Fruit fly (Drosophila melanogaster) whole organism, embryonic: ENCODE results near the gene CG13056.

Experiments
- Adf1 ChIP-seq: fragments of 200-800 bp; sonication (Bioruptor generic); IDR thresholded peaks from 2 replicates; pipeline ENCODE4 v1.3.6; 2022; ENCODE audit warnings: missing biosample characterization, missing genetic modification characterization
- B-H2 ChIP-seq: fragments of 200-800 bp; sonication (Bioruptor generic); optimal IDR thresholded peaks from 2 replicates; lab custom pipeline; 2018; ENCODE audit warnings: missing biosample characterization, mild to moderate bottlenecking, missing genetic modification characterization
- CG10274 ChIP-seq: fragments of 200-800 bp; sonication (Bioruptor generic); optimal IDR thresholded peaks from 3 replicates; lab custom pipeline; 2017; ENCODE audit warnings: missing biosample characterization, mild to moderate bottlenecking, missing genetic modification characterization
- CG11093 ChIP-seq: fragments of 200-800 bp; sonication (Bioruptor generic); IDR thresholded peaks from 3 replicates; pipeline ENCODE4 v1.3.6; 2022; ENCODE audit warnings: missing biosample characterization, missing genetic modification characterization
- CG11696 ChIP-seq: fragments of 200-800 bp; sonication (Bioruptor generic); IDR thresholded peaks from 2 replicates; pipeline ENCODE4 v1.3.6; 2022; ENCODE audit warnings: missing biosample characterization, missing genetic modification characterization
- CG11723 ChIP-seq: fragments of 200-800 bp; sonication (Bioruptor generic); optimal IDR thresholded peaks from 2 replicates; lab custom pipeline; 2017; ENCODE audit warnings: missing biosample characterization, mild to moderate bottlenecking, missing genetic modification characterization
- CG13287 ChIP-seq: fragments of 200-800 bp; sonication (Bioruptor generic); IDR thresholded peaks from 2 replicates; pipeline ENCODE4 v1.3.6; 2022; ENCODE audit warnings: missing biosample characterization, missing genetic modification characterization; ENCODE audit not compliant: partially characterized antibody
- CG14050 ChIP-seq: fragments of 200-800 bp; sonication (Bioruptor generic); IDR thresholded peaks from 3 replicates; pipeline ENCODE4 v1.3.6; 2022; ENCODE audit warnings: missing biosample characterization, missing genetic modification characterization
- CG15269 ChIP-seq: fragments of 200-800 bp; sonication (Bioruptor generic); optimal IDR thresholded peaks from 2 replicates; lab custom pipeline; 2018; ENCODE audit warnings: missing biosample characterization, mild to moderate bottlenecking, missing genetic modification characterization, moderate library complexity
- CG1529 ChIP-seq: fragments of 200-800 bp; sonication (Bioruptor generic); optimal IDR thresholded peaks from 3 replicates; lab custom pipeline; 2018; ENCODE audit warnings: missing biosample characterization, missing genetic modification characterization
- CG17359 ChIP-seq: fragments of 200-800 bp; sonication (Bioruptor generic); optimal IDR thresholded peaks from 3 replicates; lab custom pipeline; 2018; ENCODE audit warnings: missing biosample characterization, mild to moderate bottlenecking, missing genetic modification characterization, moderate library complexity
- CG3065 ChIP-seq: fragments of 200-800 bp; sonication (Bioruptor generic); optimal IDR thresholded peaks from 2 replicates; lab custom pipeline; 2016; ENCODE audit warnings: missing biosample characterization, missing genetic modification characterization
- CG32772 ChIP-seq: fragments of 200-800 bp; sonication (Bioruptor generic); IDR thresholded peaks from 2 replicates; pipeline ENCODE4 v1.3.6; 2022; ENCODE audit warnings: missing biosample characterization, missing genetic modification characterization
- CG6254 ChIP-seq: fragments of 200-800 bp; sonication (Bioruptor generic); optimal IDR thresholded peaks from 3 replicates; lab custom pipeline; 2017; ENCODE audit warnings: mild to moderate bottlenecking, missing biosample characterization, missing genetic modification reagents, missing genetic modification characterization
- CG7372 ChIP-seq: fragments of 200-800 bp; sonication (Bioruptor generic); IDR thresholded peaks from 2 replicates; pipeline ENCODE4 v1.3.6; 2022; ENCODE audit warnings: missing biosample characterization, missing genetic modification characterization
- CG7556 ChIP-seq: fragments of 200-800 bp; sonication (Bioruptor generic); optimal IDR thresholded peaks from 2 replicates; lab custom pipeline; 2017; ENCODE audit warnings: missing biosample characterization, mild to moderate bottlenecking, missing genetic modification characterization
- CG7963 ChIP-seq: fragments of 200-800 bp; sonication (Bioruptor generic); IDR thresholded peaks from 3 replicates; pipeline ENCODE4 v1.3.6; 2022; ENCODE audit warnings: missing biosample characterization, missing genetic modification characterization; ENCODE audit not compliant: partially characterized antibody
- CG9817 ChIP-seq: fragments of 200-800 bp; sonication (Bioruptor generic); optimal IDR thresholded peaks from 2 replicates; lab custom pipeline; 2018; ENCODE audit warnings: missing biosample characterization, mild to moderate bottlenecking, missing genetic modification characterization, moderate library complexity
- CG9876 ChIP-seq: fragments of 200-800 bp; sonication (Bioruptor generic); optimal IDR thresholded peaks from 2 replicates; lab custom pipeline; 2016; ENCODE audit warnings: missing biosample characterization, missing genetic modification characterization
- D19A ChIP-seq: fragments of 200-800 bp; optimal IDR thresholded peaks from 3 replicates; lab custom pipeline; 2019; ENCODE audit warnings: missing biosample characterization, mild to moderate bottlenecking, missing genetic modification characterization, moderate library complexity
- H15 ChIP-seq: fragments of 200-800 bp; sonication (Bioruptor generic); IDR thresholded peaks from 3 replicates; pipeline ENCODE4 v1.3.6; 2022; ENCODE audit warnings: missing biosample characterization, missing genetic modification characterization
- Hmr ChIP-seq: fragments of 200-800 bp; sonication (Bioruptor generic); optimal IDR thresholded peaks from 3 replicates; lab custom pipeline; 2017; ENCODE audit warnings: mild to moderate bottlenecking, missing biosample characterization, missing genetic modification reagents, missing genetic modification characterization
- Nf-YC ChIP-seq: fragments of 200-800 bp; optimal IDR thresholded peaks from 3 replicates; lab custom pipeline; 2019; ENCODE audit warnings: missing biosample characterization, mild to moderate bottlenecking, missing genetic modification characterization, moderate library complexity
- Ravus ChIP-seq: fragments of 200-800 bp; sonication (Bioruptor generic); IDR thresholded peaks from 2 replicates; pipeline ENCODE4 v1.3.6; 2022; ENCODE audit warnings: missing biosample characterization, missing genetic modification characterization
- Six4 ChIP-seq: fragments of 200-800 bp; sonication (Bioruptor generic); optimal IDR thresholded peaks from 2 replicates; lab custom pipeline; 2016; ENCODE audit warnings: missing biosample characterization, missing genetic modification characterization
- Spps ChIP-seq: fragments of 200-800 bp; sonication (Bioruptor generic); optimal IDR thresholded peaks from 2 replicates; lab custom pipeline; 2018; ENCODE audit warnings: missing biosample characterization, mild to moderate bottlenecking, missing genetic modification characterization
- abd-A ChIP-seq: fragments of 200-800 bp; sonication (Bioruptor generic); optimal IDR thresholded peaks from 3 replicates; lab custom pipeline; 2019; ENCODE audit warnings: missing biosample characterization, mild to moderate bottlenecking, missing genetic modification characterization, moderate library complexity
- en ChIP-seq: fragments of 200-800 bp; sonication (Bioruptor generic); optimal IDR thresholded peaks from 2 replicates; lab custom pipeline; 2016; ENCODE audit warnings: missing biosample characterization, missing genetic modification characterization
- ewg ChIP-seq: fragments of 200-800 bp; sonication (Bioruptor generic); optimal IDR thresholded peaks from 3 replicates; lab custom pipeline; 2017; ENCODE audit warnings: mild to moderate bottlenecking, missing biosample characterization, missing genetic modification reagents, missing genetic modification characterization
- gt ChIP-seq: fragments of 200-800 bp; sonication (Bioruptor generic); IDR thresholded peaks from 2 replicates; pipeline ENCODE4 v1.3.6; 2022; ENCODE audit warnings: missing biosample characterization, missing genetic modification characterization
- kay ChIP-seq: fragments of 200-800 bp; sonication (Bioruptor generic); optimal IDR thresholded peaks from 2 replicates; lab custom pipeline; 2016; ENCODE audit warnings: missing biosample characterization, missing genetic modification characterization
- odd ChIP-seq: fragments of 200-800 bp; sonication (Bioruptor generic); optimal IDR thresholded peaks from 2 replicates; lab custom pipeline; 2017; ENCODE audit warnings: missing biosample characterization, mild to moderate bottlenecking, missing genetic modification characterization
- pan ChIP-seq, 4 experiments: fragments of >200 bp in 3 of 4; fragments of 200-800 bp in 1 of 4; sonication (Bioruptor generic) in 1 of 4; optimal IDR thresholded peaks in 3 of 4; IDR thresholded peaks in 1 of 4; 2 replicates each; pipeline versions ENCODE4 v1.3.6 to Lab custom; 2017 to 2022; ENCODE audit warnings: missing biosample characterization in 2 of 4, missing genetic modification characterization in 2 of 4, mixed read lengths in 1 of 4
- rib ChIP-seq: fragments of 200-800 bp; sonication (Bioruptor generic); IDR thresholded peaks from 2 replicates; pipeline ENCODE4 v1.3.6; 2022; ENCODE audit warnings: missing biosample characterization, missing genetic modification characterization
- slou ChIP-seq: fragments of 200-800 bp; sonication (Bioruptor generic); optimal IDR thresholded peaks from 3 replicates; lab custom pipeline; 2016; ENCODE audit warnings: missing biosample characterization, missing genetic modification characterization
- tup ChIP-seq: fragments of 200-800 bp; sonication (Bioruptor generic); optimal IDR thresholded peaks from 2 replicates; lab custom pipeline; 2016; ENCODE audit warnings: missing biosample characterization, mild to moderate bottlenecking, missing genetic modification characterization, moderate library complexity
- wek ChIP-seq: fragments of 200-800 bp; sonication (Bioruptor generic); optimal IDR thresholded peaks from 3 replicates; lab custom pipeline; 2018; ENCODE audit warnings: missing biosample characterization, mild to moderate bottlenecking, missing genetic modification characterization, moderate library complexity

CG13056 gene

DNA sequence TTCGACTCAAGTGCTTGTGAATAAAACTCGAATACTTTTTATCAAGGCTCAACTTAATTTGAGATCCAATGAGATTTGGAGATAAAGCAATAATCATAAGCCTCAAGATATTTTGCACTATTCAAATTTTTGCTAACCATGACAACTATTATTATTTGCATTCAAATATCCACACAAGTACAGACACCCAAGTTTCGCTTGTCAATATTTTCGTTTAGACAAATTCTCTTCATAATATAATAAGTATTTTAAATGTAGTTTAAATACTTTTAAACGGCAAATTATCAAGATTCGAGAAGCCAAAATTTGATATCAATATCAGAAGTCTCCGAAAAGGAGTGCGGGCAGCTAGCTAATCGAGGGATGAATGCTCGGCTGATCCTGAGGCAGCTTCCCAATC, 3.6 kb upstream of the CG13056 start, which contains the start of gene CG33061:
TSS of gene CG33061 (plus strand) at position 301 of the 400 bp plus-strand sequence.
- TF ChIP-seq Nf-YC (tag; lab: Kevin White, UChicago) (no peak), kay (no peak), gt (no peak), D19A (tag; lab: Kevin White, UChicago) (no peak), CG13287 (GFP tag; lab: Robert Waterston, UW) (no peak), rib (GFP tag; lab: Robert Waterston, UW) (no peak), B-H2 (GFP tag; lab: Kevin White, UChicago) (no peak), Adf1 (GFP tag; lab: Robert Waterston, UW) (no peak), CG7963 (GFP tag; lab: Robert Waterston, UW) (no peak), ewg (GFP tag; lab: Kevin White, UChicago) (no peak), Six4 (GFP tag; lab: Kevin White, UChicago) (no peak), CG14050 (GFP tag; lab: Robert Waterston, UW) (no peak), pan (optimal IDR thresholded peaks at IDR 0.05; lab: Kevin White, UChicago) (no peak), pan (GFP tag; optimal IDR thresholded peaks at IDR 0.05 in 1 of 2, IDR thresholded peaks at IDR 0.05 in 1 of 2) (no peak), Ravus (GFP tag; lab: Robert Waterston, UW) (no peak)

DNA sequence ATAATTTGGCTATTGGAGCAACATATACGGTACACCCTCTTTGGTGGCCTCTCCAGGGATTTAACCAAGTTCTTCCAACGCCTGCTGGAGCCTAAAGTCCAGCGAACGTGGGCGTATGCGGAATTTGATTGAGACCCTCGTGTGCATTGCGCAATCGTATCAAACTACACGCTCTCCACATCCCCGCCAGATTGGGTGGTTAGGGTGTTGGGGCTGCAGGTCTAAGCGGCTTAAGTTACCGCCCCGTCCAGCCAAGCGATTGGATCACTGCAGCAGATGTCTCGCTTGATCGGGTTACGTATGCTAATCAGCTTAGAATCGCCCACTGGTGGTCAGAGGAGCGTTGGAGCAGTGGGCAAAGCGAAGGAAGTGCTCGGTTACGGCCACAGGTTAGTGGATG, 2.4 kb upstream of the CG13056 start, which contains the start of gene CG33060:
TSS of gene CG33060 (plus strand) at position 301 of the 400 bp plus-strand sequence.
- TF ChIP-seq abd-A (tag; lab: Kevin White, UChicago), result no peak
- no peak for TF ChIP-seq slou (GFP tag; lab: Kevin White, UChicago)
- no peak for TF ChIP-seq CG7556 (GFP tag; lab: Kevin White, UChicago)
- TF ChIP-seq CG3065 (GFP tag; lab: Kevin White, UChicago), result no peak
- no peak for TF ChIP-seq CG11093 (GFP tag; lab: Robert Waterston, UW)
- TF ChIP-seq CG9876, result no peak
- no peak for TF ChIP-seq CG9817 (tag; lab: Kevin White, UChicago)
- no peak for TF ChIP-seq Hmr (GFP tag; lab: Kevin White, UChicago)
- no peak for TF ChIP-seq CG11696 (GFP tag; lab: Robert Waterston, UW)
- no peak for TF ChIP-seq CG1529 (GFP tag; lab: Kevin White, UChicago)
- no peak for TF ChIP-seq CG15269 (tag; lab: Kevin White, UChicago)
- TF ChIP-seq CG10274 (GFP tag; lab: Kevin White, UChicago), result no peak

DNA sequence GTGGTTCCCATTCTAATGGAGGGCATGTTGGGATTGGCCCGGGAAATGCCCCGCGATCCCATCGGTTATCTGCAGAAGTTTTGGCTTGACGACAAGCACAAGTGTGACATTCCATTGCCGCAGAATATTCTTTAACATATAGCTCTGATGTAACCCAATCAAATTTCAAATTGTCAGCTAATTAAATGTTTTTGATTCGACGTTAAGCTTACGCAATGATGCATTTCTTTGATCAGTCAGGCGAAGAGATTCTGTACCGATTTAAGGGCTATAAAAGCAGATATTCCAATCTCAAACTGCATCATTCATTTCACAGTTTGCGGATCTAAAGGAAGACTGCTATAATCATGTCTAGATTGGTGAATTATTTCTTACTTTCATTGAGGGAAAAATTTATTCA, 1.5 kb upstream of the CG13056 start, which contains the start of gene retinin:
TSS of gene retinin (plus strand) at position 301 of the 400 bp plus-strand sequence.
- TF ChIP-seq Spps (tag; lab: Kevin White, UChicago) (no peak), en (GFP tag; lab: Kevin White, UChicago) (no peak), tup (GFP tag; lab: Kevin White, UChicago) (no peak), H15 (GFP tag; lab: Robert Waterston, UW) (no peak), odd (GFP tag; lab: Kevin White, UChicago) (no peak), CG32772 (GFP tag; lab: Robert Waterston, UW) (no peak), CG17359 (tag; lab: Kevin White, UChicago) (no peak), CG7372 (GFP tag; lab: Robert Waterston, UW) (no peak), CG6254 (GFP tag; lab: Kevin White, UChicago) (no peak), CG11723 (GFP tag; lab: Kevin White, UChicago) (no peak), wek (GFP tag; lab: Kevin White, UChicago) (no peak)
